Worm (Caenorhabditis elegans): ENCODE data around the gene C16C4.18.

C16C4.18 gene

DNA sequence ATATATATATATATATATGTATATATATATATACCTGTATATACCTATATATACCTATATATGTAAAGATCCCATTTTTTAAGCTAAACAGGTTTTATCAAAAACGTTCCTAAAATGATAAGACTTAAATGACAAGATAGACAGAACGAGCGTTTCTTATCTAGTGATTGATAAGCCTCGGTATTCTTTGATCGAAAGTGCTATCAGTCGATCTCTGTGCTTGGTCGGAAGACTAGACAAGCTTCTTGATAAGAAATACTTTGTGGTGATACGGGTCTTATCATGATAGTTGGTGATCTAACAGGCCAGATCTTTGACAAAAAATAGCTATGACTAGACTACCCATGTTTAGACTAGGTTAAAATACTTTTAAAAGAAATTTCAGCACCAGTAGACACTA, 9.4 kb downstream of the C16C4.18 start (continued):
- TF ChIP-seq rec-8 (tag; optimal IDR thresholded peaks at IDR 0.05) (no peak), pbrm-1 (GFP tag; IDR thresholded peaks at IDR 0.05) (no peak), madf-10 (tag; optimal IDR thresholded peaks at IDR 0.05) (no peak), B0035.1 (tag; optimal IDR thresholded peaks at IDR 0.05) (no peak), sea-2 (GFP tag; IDR thresholded peaks at IDR 0.05) (no peak), ceh-100 (GFP tag; IDR thresholded peaks at IDR 0.05) (no peak), nfyb-1 (GFP tag; IDR thresholded peaks at IDR 0.05) (peak; percentile 45; the same call in 1 of the 2 replicates), Y79H2A.3 (GFP tag; conservative IDR thresholded peaks at IDR 0.05) (no peak), Y56A3A.18 (GFP tag; IDR thresholded peaks at IDR 0.05) (no peak), lin-26 (GFP tag; IDR thresholded peaks at IDR 0.05) (no peak), atf-7 (tag; optimal IDR thresholded peaks at IDR 0.05) (peak; percentile 56), zim-3 (tag; optimal IDR thresholded peaks at IDR 0.05) (no peak), pha-4 (tag; optimal IDR thresholded peaks at IDR 0.05) (no peak), F33H1.4 (GFP tag; IDR thresholded peaks at IDR 0.05) (no peak), Y95B8A.8 (GFP tag; IDR thresholded peaks at IDR 0.05) (no peak), dox-1 (GFP tag; IDR thresholded peaks at IDR 0.05) (peak; percentile 73), chd-7 (tag; optimal IDR thresholded peaks at IDR 0.05) (no peak), ztf-6 (GFP tag; IDR thresholded peaks at IDR 0.05) (no peak), tbx-9 (tag; optimal IDR thresholded peaks at IDR 0.05; ENCODE audit: borderline replicate concordance) (no peak), sdz-38 (tag; optimal IDR thresholded peaks at IDR 0.05) (no peak), ZK185.1 (tag; optimal IDR thresholded peaks at IDR 0.05; ENCODE audit: poor library complexity, severe bottlenecking) (no peak)

- TF ChIP-seq F22D6.2 (tag; optimal IDR thresholded peaks at IDR 0.05): no peak
- no peak for TF ChIP-seq F23B12.7 (tag; optimal IDR thresholded peaks at IDR 0.05; ENCODE audit: insufficient read depth)
- no peak for TF ChIP-seq lin-40 (tag; optimal IDR thresholded peaks at IDR 0.05)
- no peak for TF ChIP-seq let-607 (tag; optimal IDR thresholded peaks at IDR 0.05)
- no peak for TF ChIP-seq zfh-2 (GFP tag; conservative IDR thresholded peaks at IDR 0.05)
- TF ChIP-seq let-526 (GFP tag; IDR thresholded peaks at IDR 0.05): no peak
- no peak for TF ChIP-seq mxl-1 (tag; optimal IDR thresholded peaks at IDR 0.05)
- TF ChIP-seq T07F8.4 (tag; optimal IDR thresholded peaks at IDR 0.05): no peak
Measured at ce11 chrII:1850840-1851294, 10.3 kb downstream of the C16C4.18 start, which contains the start of gene C52E2.3. C52E2.3 (plus strand) TSS chrII:1851244.

DNA sequence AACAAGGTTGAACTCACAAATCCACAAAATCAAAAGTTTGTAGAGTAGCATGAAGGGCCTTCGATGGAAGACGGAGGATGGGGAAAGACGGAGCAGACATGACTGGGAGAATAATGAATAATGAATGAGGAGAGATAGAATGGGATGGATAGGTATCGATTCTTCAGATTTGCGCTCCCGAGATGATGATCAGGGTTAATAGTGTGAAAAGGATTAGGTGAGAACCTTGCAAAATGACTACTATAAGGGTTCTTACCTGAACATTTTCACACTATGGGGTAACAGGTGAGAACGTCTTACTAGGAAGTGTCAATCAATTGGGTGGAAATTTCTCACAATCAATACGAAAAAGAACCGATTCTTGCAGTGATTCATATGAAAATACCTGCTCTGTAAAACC, 10.8 kb downstream of the C16C4.18 start, which contains the start of gene fbxb-96:
Gene fbxb-96 (minus strand): TSS at position 101 of the 400 bp plus-strand sequence.
- TF ChIP-seq ekl-4 (GFP tag; IDR thresholded peaks at IDR 0.05) (no peak), madf-8 (GFP tag; conservative IDR thresholded peaks at IDR 0.05) (no peak), lag-1 (GFP tag; IDR thresholded peaks at IDR 0.05) (no peak), let-607 (tag; optimal IDR thresholded peaks at IDR 0.05) (no peak), rpc-1 (optimal IDR thresholded peaks at IDR 0.05) (no peak), rpc-1 (tag; optimal IDR thresholded peaks at IDR 0.05) (no peak), attf-5 (GFP tag; optimal IDR thresholded peaks at IDR 0.05) (no peak), zim-3 (tag; optimal IDR thresholded peaks at IDR 0.05) (no peak), nfya-1 (tag; optimal IDR thresholded peaks at IDR 0.05; ENCODE audit: borderline replicate concordance, insufficient read depth) (no peak), F52B5.7 (tag; optimal IDR thresholded peaks at IDR 0.05) (no peak), unc-130 (GFP tag; optimal IDR thresholded peaks at IDR 0.05) (no peak), egl-18 (GFP tag; IDR thresholded peaks at IDR 0.05) (no peak), lsl-1 (GFP tag; optimal IDR thresholded peaks at IDR 0.05) (no peak), cebp-1 (GFP tag; IDR thresholded peaks at IDR 0.05) (no peak), cebp-1 (tag; optimal IDR thresholded peaks at IDR 0.05) (no peak), rec-8 (tag; optimal IDR thresholded peaks at IDR 0.05) (no peak), ztf-3 (GFP tag; optimal IDR thresholded peaks at IDR 0.05) (no peak), efl-1 (GFP tag; optimal IDR thresholded peaks at IDR 0.05) (no peak), nhr-27 (tag; optimal IDR thresholded peaks at IDR 0.05) (no peak), ceh-27 (GFP tag; optimal IDR thresholded peaks at IDR 0.05) (no peak), egrh-3 (GFP tag; IDR thresholded peaks at IDR 0.05) (no peak), F49E8.2 (tag; optimal IDR thresholded peaks at IDR 0.05; ENCODE audit: insufficient read depth) (no peak)
